Fruit fly (Drosophila melanogaster): ENCODE measurements around the gene CG43331.

dm6 chr3L:22470299-22470791 is 33.3 kb downstream of the CG43331 start, which contains the start of gene CG11426:
- TF ChIP-seq CTCF (optimal IDR thresholded peaks at IDR 0.05) (no peak), CG8478 (optimal IDR thresholded peaks at IDR 0.05) (no peak)
